Worm (Caenorhabditis elegans): Measurements from ENCODE around the gene clec-35.

DNA sequence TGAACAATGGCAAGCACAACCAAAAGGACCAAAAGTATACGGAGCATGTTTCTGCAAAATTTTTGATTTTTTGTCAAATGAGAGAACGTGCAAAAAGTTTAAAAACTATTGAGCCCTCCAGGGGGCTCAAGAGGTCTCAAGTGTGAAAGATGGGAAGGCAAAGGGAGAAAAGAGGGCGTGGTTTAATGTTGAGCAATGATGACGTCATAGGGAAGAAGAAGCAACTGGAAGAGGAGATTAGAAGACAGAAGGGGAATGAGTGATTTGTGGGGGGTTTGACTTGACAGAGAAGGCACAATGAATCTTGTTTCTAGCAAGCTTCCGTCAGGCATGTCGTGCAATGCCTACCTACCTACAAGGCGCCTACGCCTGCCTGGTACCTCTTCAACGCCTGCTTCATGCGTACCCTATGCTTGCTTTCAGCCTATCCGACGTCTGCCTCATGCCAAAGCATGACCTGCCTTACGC lies 32.6 kb downstream of the clec-35 start, which contains the start of gene T20B3.14:
- TF ChIP-seq ama-1 (optimal IDR thresholded peaks at IDR 0.05) (no peak), nhr-11 (tag; optimal IDR thresholded peaks at IDR 0.05) (no peak), fos-1 (tag; optimal IDR thresholded peaks at IDR 0.05) (no peak), ztf-1 (GFP tag; conservative IDR thresholded peaks at IDR 0.05) (no peak), elt-3 (tag; optimal IDR thresholded peaks at IDR 0.05) (no peak), unc-62 (GFP tag; optimal IDR thresholded peaks at IDR 0.05) (no peak), nhr-12 (tag; optimal IDR thresholded peaks at IDR 0.05) (no peak), nhr-23 (tag; optimal IDR thresholded peaks at IDR 0.05) (no peak), zag-1 (tag; optimal IDR thresholded peaks at IDR 0.05) (no peak), unc-55 (GFP tag; optimal IDR thresholded peaks at IDR 0.05) (peak; percentile 39), lsy-2 (tag; optimal IDR thresholded peaks at IDR 0.05) (no peak), nhr-25 (tag; optimal IDR thresholded peaks at IDR 0.05) (no peak), ceh-16 (tag; optimal IDR thresholded peaks at IDR 0.05) (no peak), aly-2 (tag; optimal IDR thresholded peaks at IDR 0.05) (no peak)

Data from whole organism, L2 larva.